Fruit fly (Drosophila melanogaster) whole organism, embryonic: ENCODE results near the gene Plc21C.

Source experiments
- Aef1 ChIP-seq: fragments of 200-800 bp; sonication (Bioruptor generic); IDR thresholded peaks from 3 replicates; pipeline ENCODE4 v1.3.6; 2022; ENCODE audit warnings: missing biosample characterization, missing genetic modification characterization
- BEAF-32 ChIP-seq: fragments of 200-800 bp; sonication (Bioruptor generic); optimal IDR thresholded peaks from 3 replicates; lab custom pipeline; 2017; ENCODE audit warnings: missing biosample characterization, missing genetic modification characterization, mild to moderate bottlenecking, moderate library complexity, missing genetic modification reagents
- Bteb2 ChIP-seq: fragments of 200-800 bp; sonication (Bioruptor generic); optimal IDR thresholded peaks from 2 replicates; lab custom pipeline; 2016; ENCODE audit warnings: missing biosample characterization, missing genetic modification characterization
- CG11085 ChIP-seq: fragments of 200-800 bp; sonication (Bioruptor generic); IDR thresholded peaks from 2 replicates; pipeline ENCODE4 v1.3.6; 2022; ENCODE audit warnings: missing biosample characterization, missing genetic modification characterization
- CG12104 ChIP-seq: fragments of 200-800 bp; sonication (Bioruptor generic); optimal IDR thresholded peaks from 3 replicates; lab custom pipeline; 2016; ENCODE audit warnings: missing biosample characterization, missing genetic modification characterization
- CG14965 ChIP-seq: fragments of 200-800 bp; sonication (Bioruptor generic); optimal IDR thresholded peaks from 2 replicates; lab custom pipeline; 2016; ENCODE audit warnings: missing biosample characterization, missing genetic modification characterization, borderline replicate concordance
- CG15011 ChIP-seq: fragments of 200-800 bp; sonication (Bioruptor generic); optimal IDR thresholded peaks from 3 replicates; lab custom pipeline; 2018; ENCODE audit warnings: missing biosample characterization, mild to moderate bottlenecking, missing genetic modification characterization
- CG16815 ChIP-seq: fragments of 200-800 bp; sonication (Bioruptor generic); optimal IDR thresholded peaks from 3 replicates; lab custom pipeline; 2017; ENCODE audit warnings: missing biosample characterization, mild to moderate bottlenecking, missing genetic modification characterization
- CG17612 ChIP-seq: fragments of 200-800 bp; sonication (Bioruptor generic); IDR thresholded peaks from 2 replicates; pipeline ENCODE4 v1.3.6; 2022; ENCODE audit warnings: missing biosample characterization, missing genetic modification characterization
- CG18619 ChIP-seq: fragments of 200-800 bp; sonication (Bioruptor generic); optimal IDR thresholded peaks from 3 replicates; lab custom pipeline; 2017; ENCODE audit warnings: missing biosample characterization, mild to moderate bottlenecking, missing genetic modification characterization
- CG2889 ChIP-seq: fragments of 200-800 bp; sonication (Bioruptor generic); IDR thresholded peaks from 3 replicates; pipeline ENCODE4 v1.3.6; 2022; ENCODE audit warnings: missing biosample characterization, missing genetic modification characterization
- CG32532 ChIP-seq: fragments of 200-800 bp; sonication (Bioruptor generic); IDR thresholded peaks from 2 replicates; pipeline ENCODE4 v1.3.6; 2022; ENCODE audit warnings: missing biosample characterization, missing genetic modification characterization
- CG3847 ChIP-seq: fragments of 200-800 bp; sonication (Bioruptor generic); IDR thresholded peaks from 2 replicates; pipeline ENCODE4 v1.3.6; 2022; ENCODE audit warnings: missing biosample characterization, missing genetic modification characterization
- CG4328 ChIP-seq: fragments of 200-800 bp; sonication (Bioruptor generic); optimal IDR thresholded peaks from 3 replicates; lab custom pipeline; 2017; ENCODE audit warnings: missing biosample characterization, missing genetic modification reagents, missing genetic modification characterization
- CG4360 ChIP-seq: fragments of 200-800 bp; sonication (Bioruptor generic); IDR thresholded peaks from 2 replicates; pipeline ENCODE4 v1.3.6; 2022; ENCODE audit warnings: missing biosample characterization, missing genetic modification characterization
- CG4730 ChIP-seq: fragments of 200-800 bp; sonication (Bioruptor generic); IDR thresholded peaks from 2 replicates; pipeline ENCODE4 v1.3.6; 2022; ENCODE audit warnings: missing biosample characterization, missing genetic modification characterization
- CG7372 ChIP-seq: fragments of 200-800 bp; sonication (Bioruptor generic); IDR thresholded peaks from 2 replicates; pipeline ENCODE4 v1.3.6; 2022; ENCODE audit warnings: missing biosample characterization, missing genetic modification characterization
- CG7987 ChIP-seq: fragments of 200-800 bp; sonication (Bioruptor generic); optimal IDR thresholded peaks from 2 replicates; lab custom pipeline; 2018; ENCODE audit warnings: missing biosample characterization, mild to moderate bottlenecking, missing genetic modification characterization, moderate library complexity
- CG8478 ChIP-seq: fragments of >200 bp; optimal IDR thresholded peaks from 2 replicates; lab custom pipeline; 2018
- CG9215 ChIP-seq: fragments of 200-800 bp; sonication (Bioruptor generic); IDR thresholded peaks from 2 replicates; pipeline ENCODE4 v1.3.6; 2022; ENCODE audit warnings: missing biosample characterization, missing genetic modification characterization
- Ets65A ChIP-seq: fragments of 200-800 bp; sonication (Bioruptor generic); peaks from one replicate; lab custom pipeline; 2016; ENCODE audit warnings: missing biosample characterization, missing genetic modification characterization
- Gug ChIP-seq: fragments of 200-800 bp; sonication (Bioruptor generic); IDR thresholded peaks from 4 replicates; pipeline ENCODE4 v1.3.6; 2022; ENCODE audit warnings: missing biosample characterization, missing genetic modification characterization
- H2.0 ChIP-seq: fragments of 200-800 bp; sonication (Bioruptor generic); IDR thresholded peaks from 2 replicates; pipeline ENCODE4 v1.3.6; 2022; ENCODE audit warnings: missing biosample characterization, missing genetic modification characterization
- Hey ChIP-seq: fragments of 200-800 bp; sonication (Bioruptor generic); optimal IDR thresholded peaks from 3 replicates; lab custom pipeline; 2018; ENCODE audit warnings: missing biosample characterization, mild to moderate bottlenecking, missing genetic modification characterization
- Hr51 ChIP-seq, 2 experiments: fragments of 200-800 bp; sonication (Bioruptor generic); optimal IDR thresholded peaks; 2 replicates in 1 of 2; 3 replicates in 1 of 2; lab custom pipeline; 2016 to 2018; ENCODE audit warnings: missing biosample characterization in 2 of 2, missing genetic modification characterization in 2 of 2, mild to moderate bottlenecking in 1 of 2, moderate library complexity in 1 of 2
- MESR4 ChIP-seq: fragments of 200-800 bp; sonication (Bioruptor generic); optimal IDR thresholded peaks from 2 replicates; lab custom pipeline; 2018; ENCODE audit warnings: missing biosample characterization, mild to moderate bottlenecking, missing genetic modification characterization, moderate library complexity
- Mes4 ChIP-seq: fragments of 200-800 bp; sonication (Bioruptor generic); optimal IDR thresholded peaks from 2 replicates; lab custom pipeline; 2016; ENCODE audit warnings: missing biosample characterization, missing genetic modification characterization
- NC2α ChIP-seq: fragments of 200-800 bp; sonication (Bioruptor generic); optimal IDR thresholded peaks from 2 replicates; lab custom pipeline; 2016; ENCODE audit warnings: missing biosample characterization, missing genetic modification characterization
- Ssrp ChIP-seq: fragments of 200-800 bp; sonication (Bioruptor generic); optimal IDR thresholded peaks from 2 replicates; lab custom pipeline; 2018; ENCODE audit warnings: missing biosample characterization, mild to moderate bottlenecking, missing genetic modification characterization, moderate library complexity
- Xrp1 ChIP-seq: fragments of 200-800 bp; sonication (Bioruptor generic); IDR thresholded peaks from 2 replicates; pipeline ENCODE4 v1.3.6; 2022; ENCODE audit warnings: missing biosample characterization, missing genetic modification characterization
- bigmax ChIP-seq: fragments of 200-800 bp; sonication (Bioruptor generic); optimal IDR thresholded peaks from 2 replicates; lab custom pipeline; 2018; ENCODE audit warnings: missing biosample characterization, mild to moderate bottlenecking, missing genetic modification characterization
- cas ChIP-seq: fragments of 200-800 bp; sonication (Bioruptor generic); IDR thresholded peaks from 2 replicates; pipeline ENCODE4 v1.3.6; 2022; ENCODE audit warnings: missing biosample characterization, missing genetic modification characterization
- caup ChIP-seq: fragments of 200-800 bp; sonication (Bioruptor generic); optimal IDR thresholded peaks from 3 replicates; lab custom pipeline; 2017; ENCODE audit warnings: missing biosample characterization, mild to moderate bottlenecking, missing genetic modification characterization, moderate library complexity; ENCODE audit not compliant: severe bottlenecking
- crol ChIP-seq: fragments of 200-800 bp; sonication (Bioruptor generic); IDR thresholded peaks from 2 replicates; pipeline ENCODE4 v1.3.6; 2022; ENCODE audit warnings: missing biosample characterization, missing genetic modification characterization
- dmrt99B ChIP-seq: fragments of 200-800 bp; sonication (Bioruptor generic); optimal IDR thresholded peaks from 2 replicates; lab custom pipeline; 2018; ENCODE audit warnings: missing biosample characterization, mild to moderate bottlenecking, missing genetic modification characterization, moderate library complexity
- esg ChIP-seq: fragments of 200-800 bp; sonication (Bioruptor generic); conservative IDR thresholded peaks from 2 replicates; pipeline ENCODE4 v1.3.6; 2022; ENCODE audit warnings: missing biosample characterization, missing genetic modification characterization
- fd3F ChIP-seq: fragments of 200-800 bp; sonication (Bioruptor generic); optimal IDR thresholded peaks from 2 replicates; lab custom pipeline; 2018; ENCODE audit warnings: missing biosample characterization, mild to moderate bottlenecking, missing genetic modification characterization, moderate library complexity
- ftz-f1 ChIP-seq: fragments of 200-800 bp; sonication (Bioruptor generic); optimal IDR thresholded peaks from 2 replicates; lab custom pipeline; 2016; ENCODE audit warnings: missing biosample characterization, missing genetic modification characterization
- grn ChIP-seq: fragments of 200-800 bp; sonication (Bioruptor generic); optimal IDR thresholded peaks from 3 replicates; lab custom pipeline; 2017; ENCODE audit warnings: missing biosample characterization, missing genetic modification characterization
- jumu ChIP-seq: fragments of 200-800 bp; sonication (Bioruptor generic); optimal IDR thresholded peaks from 3 replicates; lab custom pipeline; 2016; ENCODE audit warnings: missing biosample characterization, missing genetic modification characterization
- lbe ChIP-seq: fragments of 200-800 bp; sonication (Bioruptor generic); optimal IDR thresholded peaks from 2 replicates; lab custom pipeline; 2016; ENCODE audit warnings: missing biosample characterization, mild to moderate bottlenecking, missing genetic modification characterization
- mam ChIP-seq: fragments of 200-800 bp; sonication (Bioruptor generic); optimal IDR thresholded peaks from 3 replicates; lab custom pipeline; 2016; ENCODE audit warnings: missing biosample characterization, missing genetic modification characterization
- mld ChIP-seq: fragments of 200-800 bp; sonication (Bioruptor generic); IDR thresholded peaks from 3 replicates; pipeline ENCODE4 v1.3.6; 2022; ENCODE audit warnings: missing biosample characterization, missing genetic modification characterization; ENCODE audit not compliant: partially characterized antibody
- org-1 ChIP-seq: fragments of 200-800 bp; sonication (Bioruptor generic); optimal IDR thresholded peaks from 2 replicates; lab custom pipeline; 2017; ENCODE audit warnings: missing biosample characterization, missing genetic modification characterization
- phol ChIP-seq: fragments of 200-800 bp; sonication (Bioruptor generic); optimal IDR thresholded peaks from 3 replicates; lab custom pipeline; 2018; ENCODE audit warnings: missing biosample characterization, mild to moderate bottlenecking, missing genetic modification characterization, moderate library complexity
- prd ChIP-seq, 3 experiments: fragments of >200 bp in 2 of 3; fragments of 200-800 bp in 1 of 3; sonication (Bioruptor generic) in 1 of 3; optimal IDR thresholded peaks in 2 of 3; IDR thresholded peaks in 1 of 3; 2 replicates in 2 of 3; 3 replicates in 1 of 3; pipeline versions ENCODE4 v1.3.6 to Lab custom; 2017 to 2022; ENCODE audit warnings: missing biosample characterization in 1 of 3, missing genetic modification characterization in 1 of 3
- pros ChIP-seq: fragments of 200-800 bp; sonication (Bioruptor generic); optimal IDR thresholded peaks from 3 replicates; lab custom pipeline; 2019; ENCODE audit warnings: missing biosample characterization, mild to moderate bottlenecking, missing genetic modification characterization, moderate library complexity
- sim ChIP-seq: fragments of 200-800 bp; sonication (Bioruptor generic); IDR thresholded peaks from 2 replicates; pipeline ENCODE4 v1.3.6; 2022; ENCODE audit warnings: missing biosample characterization, missing genetic modification characterization
- tll ChIP-seq, 2 experiments: fragments of 200-800 bp in 1 of 2; fragments of >200 bp in 1 of 2; sonication (Bioruptor generic) in 1 of 2; optimal IDR thresholded peaks; 2 replicates each; lab custom pipeline; 2017 to 2019; ENCODE audit warnings: missing biosample characterization in 2 of 2, missing genetic modification characterization in 2 of 2, mild to moderate bottlenecking in 1 of 2, moderate library complexity in 1 of 2
- vvl ChIP-seq: fragments of 200-800 bp; sonication (Bioruptor generic); IDR thresholded peaks from 2 replicates; pipeline ENCODE4 v1.3.6; 2022; ENCODE audit warnings: missing biosample characterization, missing genetic modification characterization

Gene Plc21C

DNA sequence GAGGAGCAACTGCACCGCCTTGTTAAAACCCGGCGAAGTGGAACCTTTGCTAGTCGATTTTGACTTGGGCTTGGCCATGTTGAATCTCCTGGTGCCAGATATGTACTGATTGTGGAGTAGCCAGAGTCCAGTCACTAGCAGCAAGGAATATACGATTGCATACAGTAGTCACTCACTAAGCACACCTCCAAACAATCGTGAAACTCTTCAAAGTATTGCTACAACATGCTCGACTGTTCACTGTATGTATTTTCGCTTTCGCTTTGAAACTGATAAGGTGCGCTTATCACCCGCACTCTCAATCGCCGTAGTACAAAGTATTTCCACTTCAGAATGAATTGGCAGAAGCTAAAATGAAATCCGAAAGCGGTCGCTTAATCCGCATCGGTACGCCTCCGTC, 19.3 kb upstream of the Plc21C start (continued):
- TF ChIP-seq mam (peak; percentile 84), Hr51 (GFP tag; optimal IDR thresholded peaks at IDR 0.05; lab: Kevin White, UChicago) (peak; percentile 1 to 44), grn (GFP tag; lab: Kevin White, UChicago) (peak; percentile 58), NC2α (GFP tag; lab: Kevin White, UChicago) (peak; percentile 26), CG4730 (peak; percentile 59; the same call in 1 of the 2 replicates), Ssrp (tag; lab: Kevin White, UChicago) (peak; percentile 10), CG16815 (GFP tag; lab: Kevin White, UChicago) (no peak), H2.0 (GFP tag; lab: Robert Waterston, UW) (peak; percentile 62; the same call in 1 of the 2 replicates), CG7987 (peak; percentile 41), sim (GFP tag; lab: Robert Waterston, UW) (no peak), BEAF-32 (GFP tag; lab: Kevin White, UChicago) (no peak), fd3F (GFP tag; lab: Kevin White, UChicago) (peak; percentile 4), CG12104 (peak; percentile 13), pros (GFP tag; lab: Kevin White, UChicago) (no peak), CG7372 (GFP tag; lab: Robert Waterston, UW) (0 out of 2 replicates have a peak, but pooled peaks have one; percentile 34), CG4360 (GFP tag; lab: Robert Waterston, UW) (peak; percentile 44; the same call in 1 of the 2 replicates), lbe (peak; percentile 90), CG3847 (GFP tag; lab: Robert Waterston, UW) (peak; percentile 79), phol (tag; lab: Kevin White, UChicago) (peak; percentile 26), bigmax (GFP tag; lab: Kevin White, UChicago) (no peak), Hey (tag; lab: Kevin White, UChicago) (no peak), Xrp1 (peak; percentile 67), Aef1 (GFP tag; lab: Robert Waterston, UW) (peak; percentile 68), esg (peak; percentile 39; the same call in 1 of the 2 replicates), CG8478 (no peak), CG2889 (peak; percentile 23; the same call in 1 of the 3 replicates), vvl (peak; percentile 84), Ets65A (GFP tag; lab: Kevin White, UChicago) (peak; percentile 69), ftz-f1 (GFP tag; lab: Kevin White, UChicago) (no peak), org-1 (GFP tag; lab: Kevin White, UChicago) (peak; percentile 49), Mes4 (GFP tag; lab: Kevin White, UChicago) (no peak), CG4328 (GFP tag; lab: Kevin White, UChicago) (peak; percentile 58), CG11085 (GFP tag; lab: Robert Waterston, UW) (peak; percentile 55; the same call in 1 of the 2 replicates), CG32532 (peak; percentile 84), crol (GFP tag; lab: Robert Waterston, UW) (0 out of 2 replicates have a peak, but pooled peaks have one; percentile 11), prd (optimal IDR thresholded peaks at IDR 0.05; lab: Kevin White, UChicago) (no peak), prd (GFP tag; IDR thresholded peaks at IDR 0.05; lab: Robert Waterston, UW) (peak; percentile 75), tll (GFP tag; optimal IDR thresholded peaks at IDR 0.05; lab: Kevin White, UChicago) (no peak), mld (GFP tag; lab: Robert Waterston, UW) (no peak), dmrt99B (tag; lab: Kevin White, UChicago) (peak; percentile 65), CG15011 (no peak), MESR4 (GFP tag; lab: Kevin White, UChicago) (peak; percentile 22), Gug (peak; percentile 84; the same call in 3 of the 4 replicates), CG9215 (GFP tag; lab: Robert Waterston, UW) (0 out of 2 replicates have a peak, but pooled peaks have one; percentile 36), cas (GFP tag; lab: Robert Waterston, UW) (peak; percentile 58; the same call in 1 of the 2 replicates), CG14965 (GFP tag; lab: Kevin White, UChicago) (no peak), CG17612 (0 out of 2 replicates have a peak, but pooled peaks have one; percentile 23), jumu (peak; percentile 51), CG18619 (GFP tag; lab: Kevin White, UChicago) (peak; percentile 55), caup (peak; percentile 74), Bteb2 (GFP tag; lab: Kevin White, UChicago) (peak; percentile 53)
